Fruit fly (Drosophila melanogaster): ENCODE measurements around the gene CG12817.

The CG12817 gene

dm6 chr3R:10213430-10213829, 11.1 kb downstream of the CG12817 start (continued):
- TF ChIP-seq CrebB (tag; optimal IDR thresholded peaks at IDR 0.05): peak; percentile 17
- TF ChIP-seq CG13296 (GFP tag; optimal IDR thresholded peaks at IDR 0.05): peak; percentile 38
- TF ChIP-seq CG3281 (GFP tag; optimal IDR thresholded peaks at IDR 0.05): no peak
- peak; percentile 50; the same call in 1 of the 2 replicates for TF ChIP-seq peb (GFP tag; IDR thresholded peaks at IDR 0.05)
- peak; percentile 39 for TF ChIP-seq twi (tag; optimal IDR thresholded peaks at IDR 0.05)
- no peak for TF ChIP-seq ab (GFP tag; optimal IDR thresholded peaks at IDR 0.05)
- TF ChIP-seq CG33557 (GFP tag; optimal IDR thresholded peaks at IDR 0.05): no peak
- TF ChIP-seq prd (optimal IDR thresholded peaks at IDR 0.05): no peak
- peak; percentile 84 for TF ChIP-seq prd (GFP tag; IDR thresholded peaks at IDR 0.05)
- peak; percentile 48 for TF ChIP-seq dmrt11E (tag; optimal IDR thresholded peaks at IDR 0.05)
- TF ChIP-seq wor (GFP tag; IDR thresholded peaks at IDR 0.05): peak; percentile 73
- peak; percentile 55 for TF ChIP-seq tin (GFP tag; optimal IDR thresholded peaks at IDR 0.05)
- TF ChIP-seq CG34422 (GFP tag; IDR thresholded peaks at IDR 0.05): peak; percentile 76
- no peak for TF ChIP-seq Ets97D (GFP tag; optimal IDR thresholded peaks at IDR 0.05)
- TF ChIP-seq slbo (GFP tag; IDR thresholded peaks at IDR 0.05): peak; percentile 64
- TF ChIP-seq CG3995 (GFP tag; optimal IDR thresholded peaks at IDR 0.05): no peak
- TF ChIP-seq CG8359 (GFP tag; optimal IDR thresholded peaks at IDR 0.05; ENCODE audit: borderline replicate concordance): peak; percentile 46
- TF ChIP-seq CG6272 (GFP tag; IDR thresholded peaks at IDR 0.05): peak; percentile 51; the same call in 1 of the 2 replicates
- peak; percentile 60; the same call in 1 of the 2 replicates for TF ChIP-seq dimm (GFP tag; IDR thresholded peaks at IDR 0.05)
- TF ChIP-seq E2f2 (GFP tag; IDR thresholded peaks at IDR 0.05): peak; percentile 45
- peak; percentile 59; the same call in 1 of the 3 replicates for TF ChIP-seq CG2199 (GFP tag; IDR thresholded peaks at IDR 0.05)
- TF ChIP-seq CG14014 (GFP tag; IDR thresholded peaks at IDR 0.05): peak; percentile 46; the same call in 1 of the 2 replicates
- no peak for TF ChIP-seq ERR (GFP tag; optimal IDR thresholded peaks at IDR 0.05)
- TF ChIP-seq CG15011 (GFP tag; optimal IDR thresholded peaks at IDR 0.05): peak; percentile 32
- TF ChIP-seq CG14667 (GFP tag; IDR thresholded peaks at IDR 0.05): peak; percentile 54
- TF ChIP-seq Fer3 (tag; optimal IDR thresholded peaks at IDR 0.05): no peak
- peak; percentile 64 for TF ChIP-seq CG17385 (GFP tag; optimal IDR thresholded peaks at IDR 0.05)
- TF ChIP-seq slp2 (GFP tag; optimal IDR thresholded peaks at IDR 0.05): no peak
- TF ChIP-seq wek (GFP tag; optimal IDR thresholded peaks at IDR 0.05): no peak
- TF ChIP-seq CG1832 (GFP tag; optimal IDR thresholded peaks at IDR 0.05): no peak
- TF ChIP-seq CG7987 (GFP tag; optimal IDR thresholded peaks at IDR 0.05): no peak
- no peak for TF ChIP-seq jigr1 (GFP tag; IDR thresholded peaks at IDR 0.05)
- TF ChIP-seq lmd (GFP tag; IDR thresholded peaks at IDR 0.05): peak; percentile 84
- TF ChIP-seq ind (GFP tag; optimal IDR thresholded peaks at IDR 0.05): peak; percentile 65
- peak; percentile 59 for TF ChIP-seq Med (GFP tag)
- peak; percentile 68; the same call in 2 of the 3 replicates for TF ChIP-seq Mrtf (GFP tag; IDR thresholded peaks at IDR 0.05)
- peak; percentile 26 for TF ChIP-seq fd3F (GFP tag; optimal IDR thresholded peaks at IDR 0.05)
- no peak for TF ChIP-seq mld (GFP tag; IDR thresholded peaks at IDR 0.05; ENCODE audit: partially characterized antibody)
- TF ChIP-seq Blimp-1 (GFP tag; optimal IDR thresholded peaks at IDR 0.05): peak; percentile 83
- TF ChIP-seq CG4360 (GFP tag; IDR thresholded peaks at IDR 0.05): 0 out of 2 replicates have a peak, but pooled peaks have one; percentile 51
- peak; percentile 77 for TF ChIP-seq ATbp (GFP tag; optimal IDR thresholded peaks at IDR 0.05)
- peak; percentile 54 for TF ChIP-seq jing (GFP tag; optimal IDR thresholded peaks at IDR 0.05)
- no peak for TF ChIP-seq Dad (GFP tag; optimal IDR thresholded peaks at IDR 0.05)
- TF ChIP-seq MTF-1 (GFP tag; optimal IDR thresholded peaks at IDR 0.05; ENCODE audit: borderline replicate concordance): peak; percentile 16
- TF ChIP-seq Sox102F (GFP tag; optimal IDR thresholded peaks at IDR 0.05): peak; percentile 88
- peak; percentile 41 for TF ChIP-seq Ravus (GFP tag; IDR thresholded peaks at IDR 0.05)
- no peak for TF ChIP-seq sc (optimal IDR thresholded peaks at IDR 0.05)
- peak; percentile 59 for TF ChIP-seq sc (GFP tag; optimal IDR thresholded peaks at IDR 0.05)
- peak; percentile 60 for TF ChIP-seq CG1602 (GFP tag; optimal IDR thresholded peaks at IDR 0.05)
- no peak for TF ChIP-seq zfh2 (GFP tag; optimal IDR thresholded peaks at IDR 0.05)
- no peak for TF ChIP-seq Sry-δ (GFP tag; optimal IDR thresholded peaks at IDR 0.05)
- TF ChIP-seq Six4 (GFP tag; optimal IDR thresholded peaks at IDR 0.05): peak; percentile 49
